Worm (Caenorhabditis elegans) whole organism, L1 larva: ENCODE results near the gene C09F5.1.

ENCODE experiments used
- blmp-1 ChIP-seq: fragments of 150-350 bp; optimal IDR thresholded peaks from 2 replicates; lab custom pipeline; 2014; ENCODE audit warnings: missing biosample characterization, missing genetic modification characterization
- ceh-82 ChIP-seq, 3 experiments: fragments of 150-350 bp in 1 of 3; sonication (generic microtip) in 2 of 3; optimal IDR thresholded peaks; 2 replicates each; lab custom pipeline; 2014 to 2017; ENCODE audit warnings: missing biosample characterization in 3 of 3, missing genetic modification characterization in 3 of 3
- fkh-10 ChIP-seq: sonication (generic microtip); optimal IDR thresholded peaks from 2 replicates; lab custom pipeline; 2017; ENCODE audit warnings: missing biosample characterization, missing genetic modification reagents, missing genetic modification characterization
- jun-1 ChIP-seq: fragments of 150-350 bp; optimal IDR thresholded peaks from 2 replicates; lab custom pipeline; 2014; ENCODE audit warnings: missing biosample characterization, missing genetic modification reagents, missing genetic modification characterization
- lsy-2 ChIP-seq, 2 experiments: fragments of 150-350 bp; optimal IDR thresholded peaks; 2 replicates each; lab custom pipeline; 2014; ENCODE audit warnings: missing biosample characterization in 2 of 2, missing genetic modification characterization in 2 of 2

ce11 chrIII:641759-642158 lies 16.8 kb upstream of the C09F5.1 start, which contains the start of gene W06E11.1:
- TF ChIP-seq jun-1 (tag; lab: Kevin White, UChicago) (no peak), ceh-82 (tag; optimal IDR thresholded peaks at IDR 0.05; lab: Kevin White, UChicago) (no peak), blmp-1 (no peak), fkh-10 (GFP tag; lab: Kevin White, UChicago) (no peak), lsy-2 (tag; optimal IDR thresholded peaks at IDR 0.05; lab: Kevin White, UChicago) (no peak)
